Fruit fly (Drosophila melanogaster) S2 (cell line): Measurements from ENCODE around the gene mri.

Experiments used
- CG8478 ChIP-seq: fragments of >200 bp; optimal IDR thresholded peaks from 2 replicates; lab custom pipeline; 2018
- CTCF ChIP-seq, 2 experiments: fragments of >200 bp; optimal IDR thresholded peaks; 2 replicates each; lab custom pipeline; 2018

Gene mri

dm6 chr3L:223019-223902 lies 23.3 kb downstream of the mri start, which contains the start of the genes pyx and CG33229:
Gene pyx (minus strand): TSS chr3L:223069.
Gene CG33229 (plus strand): TSS chr3L:223852.
- TF ChIP-seq CTCF (optimal IDR thresholded peaks at IDR 0.05; lab: Kevin White, UChicago) (no peak), CG8478 (no peak)

dm6 chr3L:224004-224951 lies 24.3 kb downstream of the mri start:
- no peak for TF ChIP-seq CG8478
- TF ChIP-seq CTCF (optimal IDR thresholded peaks at IDR 0.05; lab: Kevin White, UChicago) = no peak

dm6 chr3L:225120-225519 lies 25.1 kb downstream of the mri start:
- no peak for TF ChIP-seq CTCF (optimal IDR thresholded peaks at IDR 0.05; lab: Kevin White, UChicago)
- TF ChIP-seq CG8478 = no peak

dm6 chr3L:231504-231903 lies 31.5 kb downstream of the mri start, which contains the start of gene CG42846:
Gene CG42846 (minus strand): TSS chr3L:231604.
- TF ChIP-seq CG8478 (no peak), CTCF (optimal IDR thresholded peaks at IDR 0.05; lab: Kevin White, UChicago) (no peak)

- TF ChIP-seq CTCF (optimal IDR thresholded peaks at IDR 0.05; lab: Kevin White, UChicago) (no peak), CG8478 (no peak)
These were observed 32.3 kb downstream of the mri start, which contains the start of gene CG34454 for dm6 chr3L:232267-232666. Gene CG34454 (minus strand): TSS chr3L:232350.

dm6 chr3L:233251-233650 lies 33.3 kb downstream of the mri start, which contains the start of gene CG34453:
Gene CG34453 (minus strand): TSS chr3L:233351.
- TF ChIP-seq CG8478 = no peak

dm6 chr3L:234337-234736 lies 34.4 kb downstream of the mri start:
- TF ChIP-seq CG8478 (no peak), CTCF (optimal IDR thresholded peaks at IDR 0.05; lab: Kevin White, UChicago) (no peak)

- TF ChIP-seq CTCF (optimal IDR thresholded peaks at IDR 0.05; lab: Kevin White, UChicago) (peak; percentile 96 to 97), CG8478 (no peak)
These were observed 46.7 kb downstream of the mri start for dm6 chr3L:246644-247199.

dm6 chr3L:247482-248225 lies 47.7 kb downstream of the mri start, which contains the start of gene mthl14:
Gene mthl14 (plus strand): TSS chr3L:247491.
- no peak for TF ChIP-seq CG8478

- peak in 1 of 2 experiments; percentile 18 for TF ChIP-seq CTCF (optimal IDR thresholded peaks at IDR 0.05; lab: Kevin White, UChicago)
- TF ChIP-seq CG8478 = no peak
These were observed 48.3 kb downstream of the mri start for dm6 chr3L:248226-248758.
